Worm (Caenorhabditis elegans): ENCODE data around the gene dpf-4.

The dpf-4 gene

ce11 chrIII:5879291-5879968 lies 20.3 kb downstream of the dpf-4 start, which contains the start of gene hpo-10 (continued):
- peak; percentile 35 for TF ChIP-seq nhr-47 (tag; optimal IDR thresholded peaks at IDR 0.05)
- TF ChIP-seq hlh-17 (GFP tag; optimal IDR thresholded peaks at IDR 0.05; ENCODE audit: borderline replicate concordance): no peak
- peak in 2 of 3 experiments; percentile 34 for TF ChIP-seq dpl-1 (GFP tag; optimal IDR thresholded peaks at IDR 0.05)
- TF ChIP-seq ztf-4 (tag; optimal IDR thresholded peaks at IDR 0.05): no peak
- no peak for TF ChIP-seq isw-1 (GFP tag; IDR thresholded peaks at IDR 0.05)
- TF ChIP-seq fkh-4 (tag; optimal IDR thresholded peaks at IDR 0.05; ENCODE audit: borderline replicate concordance): no peak
- TF ChIP-seq jun-1 (tag; optimal IDR thresholded peaks at IDR 0.05): no peak
- no peak for TF ChIP-seq sup-37 (GFP tag; optimal IDR thresholded peaks at IDR 0.05)
- peak; percentile 27 to 28 for TF ChIP-seq efl-1 (optimal IDR thresholded peaks at IDR 0.05)
- TF ChIP-seq efl-1 (GFP tag; optimal IDR thresholded peaks at IDR 0.05 in 1 of 2): peak; percentile 32 to 95
- no peak for TF ChIP-seq nhr-85 (tag)
- no peak for TF ChIP-seq ets-5 (GFP tag; IDR thresholded peaks at IDR 0.05)
- no peak for TF ChIP-seq pqm-1 (tag; optimal IDR thresholded peaks at IDR 0.05)
- TF ChIP-seq aha-1 (tag; optimal IDR thresholded peaks at IDR 0.05): no peak
- no peak for TF ChIP-seq nhr-84 (tag; optimal IDR thresholded peaks at IDR 0.05)
- TF ChIP-seq mdl-1 (tag; optimal IDR thresholded peaks at IDR 0.05): no peak
- TF ChIP-seq unc-62 (GFP tag; optimal IDR thresholded peaks at IDR 0.05): no peak
- TF ChIP-seq pag-3 (tag; optimal IDR thresholded peaks at IDR 0.05; ENCODE audit: borderline replicate concordance, insufficient read depth): no peak
- TF ChIP-seq blmp-1 (tag; optimal IDR thresholded peaks at IDR 0.05): peak; percentile 54
- peak; percentile 14 to 44 for TF ChIP-seq lin-35 (GFP tag; optimal IDR thresholded peaks at IDR 0.05)
- no peak for TF ChIP-seq nhr-90 (tag; optimal IDR thresholded peaks at IDR 0.05; ENCODE audit: poor library complexity)

- TF ChIP-seq ama-1 (optimal IDR thresholded peaks at IDR 0.05) (peak; percentile 41), nhr-20 (tag; optimal IDR thresholded peaks at IDR 0.05) (no peak), elt-2 (tag; optimal IDR thresholded peaks at IDR 0.05) (no peak), nhr-237 (tag; optimal IDR thresholded peaks at IDR 0.05) (no peak), grh-1 (GFP tag; IDR thresholded peaks at IDR 0.05) (no peak), sptf-1 (tag; optimal IDR thresholded peaks at IDR 0.05) (no peak), zip-4 (GFP tag; optimal IDR thresholded peaks at IDR 0.05) (no peak)
Observed at ce11 chrIII:5882284-5882683, 23.2 kb downstream of the dpf-4 start.

ce11 chrIII:5882823-5883222 lies 23.7 kb downstream of the dpf-4 start, which contains the start of gene F01F1.14:
TSS of gene F01F1.14 (minus strand) at chrIII:5882923.
- TF ChIP-seq ceh-63 (GFP tag; optimal IDR thresholded peaks at IDR 0.05) (no peak), lin-15B (tag; optimal IDR thresholded peaks at IDR 0.05) (no peak), elt-3 (tag; optimal IDR thresholded peaks at IDR 0.05) (no peak), lin-35 (GFP tag; optimal IDR thresholded peaks at IDR 0.05) (no peak), dsc-1 (tag; optimal IDR thresholded peaks at IDR 0.05) (no peak), sptf-1 (tag; optimal IDR thresholded peaks at IDR 0.05) (no peak), lin-14 (GFP tag; optimal IDR thresholded peaks at IDR 0.05) (no peak), Y116A8C.19 (tag; optimal IDR thresholded peaks at IDR 0.05; ENCODE audit: borderline replicate concordance) (no peak), C16A3.4 (tag; optimal IDR thresholded peaks at IDR 0.05) (no peak), snpc-4 (tag; optimal IDR thresholded peaks at IDR 0.05) (no peak), nhr-11 (tag; optimal IDR thresholded peaks at IDR 0.05) (no peak), pag-3 (tag; optimal IDR thresholded peaks at IDR 0.05; ENCODE audit: borderline replicate concordance, insufficient read depth) (no peak), ztf-11 (tag; optimal IDR thresholded peaks at IDR 0.05) (no peak), unc-130 (tag; optimal IDR thresholded peaks at IDR 0.05) (no peak), lin-13 (GFP tag; optimal IDR thresholded peaks at IDR 0.05) (no peak)

All from whole organism, L1 larva.